Fruit fly (Drosophila melanogaster) whole organism, wandering third instar larva: ENCODE results near the gene CG34159.

Experiments
- Abd-B ChIP-seq: fragments of >200 bp; optimal IDR thresholded peaks from 2 replicates; lab custom pipeline; 2017; ENCODE audit warnings: missing biosample characterization, missing genetic modification characterization
- CG32264 ChIP-seq: fragments of 200-800 bp; sonication (Bioruptor generic); optimal IDR thresholded peaks from 2 replicates; lab custom pipeline; 2016; ENCODE audit warnings: missing biosample characterization, missing genetic modification characterization
- CG9705 ChIP-seq: fragments of 200-800 bp; sonication (Bioruptor generic); optimal IDR thresholded peaks from 2 replicates; lab custom pipeline; 2018; ENCODE audit warnings: missing biosample characterization, mild to moderate bottlenecking, missing genetic modification characterization
- CrebA ChIP-seq: fragments of 200-800 bp; sonication (Bioruptor generic); optimal IDR thresholded peaks from 2 replicates; lab custom pipeline; 2016; ENCODE audit warnings: missing biosample characterization, mild to moderate bottlenecking, missing genetic modification characterization, borderline replicate concordance
- Dfd ChIP-seq: fragments of >200 bp; optimal IDR thresholded peaks from 2 replicates; lab custom pipeline; 2017; ENCODE audit warnings: missing biosample characterization, missing genetic modification characterization
- Dif ChIP-seq: fragments of 200-275, 200-300 bp; sonication (Bioruptor generic); optimal IDR thresholded peaks from 2 replicates; lab custom pipeline; 2018; ENCODE audit warnings: missing biosample characterization, missing genetic modification characterization; ENCODE audit not compliant: partially characterized antibody
- GATAd ChIP-seq: sonication (Bioruptor generic); optimal IDR thresholded peaks from 2 replicates; lab custom pipeline; 2016; ENCODE audit warnings: missing biosample characterization, missing genetic modification characterization
- HLH106 ChIP-seq: fragments of 200-800 bp; optimal IDR thresholded peaks from 3 replicates; lab custom pipeline; 2019; ENCODE audit warnings: missing biosample characterization, mild to moderate bottlenecking, missing genetic modification characterization, moderate library complexity
- Hnf4 ChIP-seq: fragments of 200-800 bp; sonication (Bioruptor generic); optimal IDR thresholded peaks from 2 replicates; lab custom pipeline; 2016; ENCODE audit warnings: missing biosample characterization, mild to moderate bottlenecking, missing genetic modification characterization
- Hr78 ChIP-seq: fragments of >200 bp; optimal IDR thresholded peaks from 2 replicates; lab custom pipeline; 2017; ENCODE audit warnings: missing biosample characterization, missing genetic modification characterization
- Hr83 ChIP-seq: fragments of 200-300 bp; sonication (Bioruptor generic); optimal IDR thresholded peaks from 2 replicates; lab custom pipeline; 2016; ENCODE audit warnings: missing biosample characterization, mild to moderate bottlenecking, missing genetic modification characterization, moderate library complexity; ENCODE audit not compliant: poor library complexity, severe bottlenecking
- Jra ChIP-seq: sonication (Bioruptor generic); optimal IDR thresholded peaks from 2 replicates; lab custom pipeline; 2016; ENCODE audit warnings: missing biosample characterization, missing genetic modification characterization
- Mio ChIP-seq: sonication (Bioruptor generic); optimal IDR thresholded peaks from 2 replicates; lab custom pipeline; 2016; ENCODE audit warnings: missing biosample characterization, missing genetic modification characterization
- Myc ChIP-seq: fragments of >200 bp; optimal IDR thresholded peaks from 2 replicates; lab custom pipeline; 2017
- N ChIP-seq: fragments of >200 bp; optimal IDR thresholded peaks from 2 replicates; lab custom pipeline; 2018; ENCODE audit warnings: missing biosample characterization, missing external identifiers, missing genetic modification characterization
- OdsH ChIP-seq: fragments of 200-800 bp; sonication (Bioruptor generic); optimal IDR thresholded peaks from 2 replicates; lab custom pipeline; 2016; ENCODE audit warnings: missing biosample characterization, mild to moderate bottlenecking, missing genetic modification characterization
- Rel ChIP-seq, 2 experiments: fragments of 200-800 bp; sonication (Bioruptor generic) in 1 of 2; optimal IDR thresholded peaks; 2 replicates in 1 of 2; 3 replicates in 1 of 2; lab custom pipeline; 2016 to 2019; ENCODE audit warnings: mild to moderate bottlenecking in 2 of 2, missing biosample characterization in 2 of 2, missing genetic modification characterization in 2 of 2, moderate library complexity in 1 of 2
- Sp1 ChIP-seq: fragments of 200-800 bp; sonication (Bioruptor generic); optimal IDR thresholded peaks from 3 replicates; lab custom pipeline; 2019; ENCODE audit warnings: missing biosample characterization, mild to moderate bottlenecking, missing genetic modification characterization, moderate library complexity
- Vsx2 ChIP-seq: fragments of 200-300, 225-300 bp; sonication (Bioruptor generic); optimal IDR thresholded peaks from 2 replicates; lab custom pipeline; 2018; ENCODE audit warnings: missing biosample characterization, missing genetic modification characterization; ENCODE audit not compliant: partially characterized antibody
- br ChIP-seq: fragments of 200-800 bp; sonication (Bioruptor generic); optimal IDR thresholded peaks from 2 replicates; lab custom pipeline; 2016; ENCODE audit warnings: missing biosample characterization, missing genetic modification characterization
- brk ChIP-seq: fragments of 200-800 bp; sonication (Bioruptor generic); optimal IDR thresholded peaks from 2 replicates; lab custom pipeline; 2016; ENCODE audit warnings: missing biosample characterization, mild to moderate bottlenecking, missing genetic modification characterization
- dl ChIP-seq, 2 experiments: fragments of 175-275, 200-275 bp in 1 of 2; fragments of 200-275 bp in 1 of 2; sonication (Bioruptor generic); optimal IDR thresholded peaks; lab custom pipeline; 2018; ENCODE audit warnings: mild to moderate bottlenecking in 2 of 2, missing biosample characterization in 2 of 2, missing genetic modification characterization in 2 of 2, moderate library complexity in 2 of 2; ENCODE audit not compliant: partially characterized antibody in 2 of 2, insufficient read depth in 1 of 2
- dmrt93B ChIP-seq: fragments of 200-800 bp; sonication (Bioruptor generic); optimal IDR thresholded peaks from 2 replicates; lab custom pipeline; 2018; ENCODE audit warnings: missing biosample characterization, mild to moderate bottlenecking, missing genetic modification characterization
- dsf ChIP-seq: sonication (Bioruptor generic); optimal IDR thresholded peaks from 2 replicates; lab custom pipeline; 2016; ENCODE audit warnings: missing biosample characterization, missing genetic modification characterization, borderline replicate concordance
- ey ChIP-seq: fragments of 200-800 bp; sonication (Bioruptor generic); optimal IDR thresholded peaks from 2 replicates; lab custom pipeline; 2016; ENCODE audit warnings: missing biosample characterization, missing genetic modification characterization
- foxo ChIP-seq, 2 experiments: fragments of 200-800 bp; sonication (Bioruptor generic); optimal IDR thresholded peaks; 2 replicates in 1 of 2; 3 replicates in 1 of 2; lab custom pipeline; 2016 to 2017; ENCODE audit warnings: missing biosample characterization in 2 of 2, missing genetic modification characterization in 2 of 2
- fru ChIP-seq: fragments of 200-800 bp; sonication (Bioruptor generic); optimal IDR thresholded peaks from 3 replicates; lab custom pipeline; 2016; ENCODE audit warnings: missing biosample characterization, mild to moderate bottlenecking, missing genetic modification characterization
- h ChIP-seq: fragments of 200-800 bp; sonication (Bioruptor generic); optimal IDR thresholded peaks from 3 replicates; lab custom pipeline; 2016; ENCODE audit warnings: missing biosample characterization, mild to moderate bottlenecking, missing genetic modification characterization
- jim ChIP-seq: fragments of 175-275, 200-325 bp; sonication (Bioruptor generic); optimal IDR thresholded peaks from 2 replicates; lab custom pipeline; 2016; ENCODE audit warnings: missing biosample characterization, mild to moderate bottlenecking, missing genetic modification characterization
- lola ChIP-seq: fragments of >200 bp; optimal IDR thresholded peaks from 2 replicates; lab custom pipeline; 2017; ENCODE audit warnings: missing biosample characterization, missing genetic modification characterization
- pan ChIP-seq: fragments of >200 bp; optimal IDR thresholded peaks from 2 replicates; lab custom pipeline; 2017
- psq ChIP-seq: fragments of 200-800 bp; sonication (Bioruptor generic); optimal IDR thresholded peaks from 3 replicates; lab custom pipeline; 2017; ENCODE audit warnings: missing biosample characterization, mild to moderate bottlenecking, missing genetic modification characterization, moderate library complexity
- rgr ChIP-seq: fragments of 200-800 bp; sonication (Bioruptor generic); optimal IDR thresholded peaks from 3 replicates; lab custom pipeline; 2016; ENCODE audit warnings: missing biosample characterization, mild to moderate bottlenecking, missing genetic modification characterization
- sage ChIP-seq: fragments of 200-800 bp; sonication (Bioruptor generic); optimal IDR thresholded peaks from 2 replicates; lab custom pipeline; 2016; ENCODE audit warnings: missing biosample characterization, mild to moderate bottlenecking, missing genetic modification characterization
- sv ChIP-seq: fragments of 200-800 bp; sonication (Bioruptor generic); optimal IDR thresholded peaks from 3 replicates; lab custom pipeline; 2016; ENCODE audit warnings: missing biosample characterization, missing genetic modification characterization
- tai ChIP-seq: sonication (Bioruptor generic); optimal IDR thresholded peaks from 2 replicates; lab custom pipeline; 2016; ENCODE audit warnings: missing biosample characterization, missing genetic modification characterization
- usp ChIP-seq: fragments of >200 bp; optimal IDR thresholded peaks from 2 replicates; lab custom pipeline; 2017; ENCODE audit warnings: missing biosample characterization, missing genetic modification characterization
- woc ChIP-seq: sonication (Bioruptor generic); optimal IDR thresholded peaks from 2 replicates; lab custom pipeline; 2016; ENCODE audit warnings: missing biosample characterization, mild to moderate bottlenecking, missing genetic modification characterization

CG34159 gene

DNA sequence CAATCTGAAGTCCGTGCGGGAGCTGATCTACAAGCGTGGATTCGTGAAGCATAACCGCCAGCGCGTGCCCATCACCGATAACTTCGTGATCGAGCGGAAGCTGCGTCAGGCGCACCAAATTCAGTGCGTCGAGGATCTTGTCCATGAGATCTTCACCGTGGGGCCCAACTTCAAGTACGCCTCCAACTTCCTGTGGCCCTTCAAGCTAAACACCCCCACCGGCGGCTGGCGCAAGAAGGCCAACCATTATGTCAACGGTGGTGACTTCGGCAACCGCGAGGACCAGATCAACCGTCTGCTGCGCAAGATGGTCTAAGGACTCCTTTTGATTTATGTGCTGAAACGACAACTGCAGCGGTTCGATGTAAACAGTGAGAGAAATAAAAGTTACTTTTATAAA is 2.4 kb downstream of the CG34159 start:
- no peak for TF ChIP-seq pan (lab: Kevin White, UChicago)
- no peak for TF ChIP-seq foxo (GFP tag; optimal IDR thresholded peaks at IDR 0.05; lab: Kevin White, UChicago)

DNA sequence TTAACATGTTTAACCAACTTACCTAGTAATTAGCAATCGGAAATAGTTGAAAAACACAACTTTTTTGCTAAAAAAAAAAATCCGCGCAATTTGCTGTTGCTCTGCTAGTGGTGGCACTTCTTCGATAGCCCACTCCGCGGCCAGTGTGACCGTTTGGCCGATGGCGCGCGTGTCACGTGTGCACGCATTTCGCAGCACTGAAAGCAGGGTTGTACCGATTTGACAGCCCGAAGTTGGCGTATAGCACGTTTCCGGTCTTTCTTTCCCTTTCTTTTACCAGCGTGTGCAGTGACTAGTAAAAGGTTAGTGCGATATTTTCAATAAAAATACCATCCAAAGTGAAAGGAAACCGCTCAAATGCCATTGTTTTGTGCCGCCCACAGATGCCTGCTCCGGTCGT is 3.3 kb downstream of the CG34159 start, which contains the start of the genes Ripalpha and RpL7:
TSS of gene Ripalpha (minus strand) at position 128 of the 400 bp plus-strand sequence.
TSS of gene RpL7 (plus strand) at position 158 of the 400 bp plus-strand sequence.
- TF ChIP-seq N (GFP tag; lab: Kevin White, UChicago), result no peak
- peak; percentile 95 for TF ChIP-seq Sp1 (GFP tag; lab: Kevin White, UChicago)
- TF ChIP-seq Dif, result peak; percentile 71
- TF ChIP-seq OdsH, result peak; percentile 96
- peak; percentile 100 for TF ChIP-seq Hr83 (GFP tag; lab: Kevin White, UChicago)
- TF ChIP-seq usp (GFP tag; lab: Kevin White, UChicago), result no peak
- peak; percentile 89 for TF ChIP-seq ey (GFP tag; lab: Kevin White, UChicago)
- peak; percentile 98 for TF ChIP-seq br (GFP tag; lab: Kevin White, UChicago)
- peak; percentile 77 for TF ChIP-seq Myc (lab: Kevin White, UChicago)
- TF ChIP-seq tai (GFP tag; lab: Kevin White, UChicago), result peak; percentile 62
- TF ChIP-seq dsf (GFP tag; lab: Kevin White, UChicago), result peak; percentile 88
- peak; percentile 89 for TF ChIP-seq Vsx2 (GFP tag; lab: Kevin White, UChicago)
- TF ChIP-seq dmrt93B (GFP tag; lab: Kevin White, UChicago), result peak; percentile 99
- TF ChIP-seq rgr, result peak; percentile 99
- TF ChIP-seq CG32264 (GFP tag; lab: Kevin White, UChicago), result peak; percentile 93
- TF ChIP-seq woc (GFP tag; lab: Kevin White, UChicago), result peak; percentile 71
- TF ChIP-seq Rel (GFP tag; optimal IDR thresholded peaks at IDR 0.05; lab: Kevin White, UChicago), result peak; percentile 58
- peak; percentile 81 for TF ChIP-seq Rel (tag; optimal IDR thresholded peaks at IDR 0.05; lab: Kevin White, UChicago)
- TF ChIP-seq h (GFP tag; lab: Kevin White, UChicago), result peak; percentile 98
- TF ChIP-seq dl (GFP tag; optimal IDR thresholded peaks at IDR 0.05; lab: Kevin White, UChicago; ENCODE audit: insufficient read depth in 1 of 2, partially characterized antibody in 2 of 2), result no peak
- peak; percentile 96 for TF ChIP-seq Hnf4 (GFP tag; lab: Kevin White, UChicago)
- peak; percentile 87 for TF ChIP-seq brk
- peak; percentile 88 for TF ChIP-seq sage
- no peak for TF ChIP-seq Hr78 (GFP tag; lab: Kevin White, UChicago)
- no peak for TF ChIP-seq CrebA (GFP tag; lab: Kevin White, UChicago)
- peak; percentile 52 to 97 for TF ChIP-seq foxo (GFP tag; optimal IDR thresholded peaks at IDR 0.05; lab: Kevin White, UChicago)
- no peak for TF ChIP-seq pan (lab: Kevin White, UChicago)
- peak; percentile 85 for TF ChIP-seq psq (GFP tag; lab: Kevin White, UChicago)
- TF ChIP-seq fru, result peak; percentile 86
- peak; percentile 91 for TF ChIP-seq Mio (GFP tag; lab: Kevin White, UChicago)
- TF ChIP-seq jim (GFP tag; lab: Kevin White, UChicago), result peak; percentile 2
- TF ChIP-seq lola, result no peak
- TF ChIP-seq CG9705 (GFP tag; lab: Kevin White, UChicago), result peak; percentile 97
- peak; percentile 91 for TF ChIP-seq HLH106 (tag; lab: Kevin White, UChicago)
- no peak for TF ChIP-seq Dfd (GFP tag; lab: Kevin White, UChicago)
- TF ChIP-seq GATAd (GFP tag; lab: Kevin White, UChicago), result peak; percentile 80
- TF ChIP-seq Jra (GFP tag; lab: Kevin White, UChicago), result peak; percentile 89
- TF ChIP-seq Abd-B (GFP tag; lab: Kevin White, UChicago), result no peak
- peak; percentile 98 for TF ChIP-seq sv
- TF ChIP-seq, all 38 proteins: peak for 29

DNA sequence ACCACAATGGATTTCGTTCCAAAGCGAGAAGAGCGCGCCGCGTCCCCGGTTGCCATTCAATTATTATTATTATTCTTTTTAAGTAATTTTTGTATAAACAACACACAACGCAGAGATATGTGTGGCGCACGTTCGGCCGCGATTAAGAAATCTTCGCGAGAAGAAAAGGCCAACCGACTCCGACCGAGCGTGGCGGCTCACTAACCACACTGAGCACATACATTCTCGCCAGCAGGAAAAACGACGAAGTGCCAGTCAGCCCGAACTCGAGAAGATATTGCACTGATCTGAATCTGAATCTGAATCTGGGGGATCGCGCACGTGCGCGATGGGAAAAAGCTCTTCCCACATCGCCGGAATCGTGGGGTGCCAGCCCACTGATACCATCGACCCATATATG is 5.2 kb downstream of the CG34159 start, which contains the start of gene Sur:
TSS of gene Sur (minus strand) at position 207 of the 400 bp plus-strand sequence.
- TF ChIP-seq Sp1 (GFP tag; lab: Kevin White, UChicago), result no peak
- no peak for TF ChIP-seq Hr83 (GFP tag; lab: Kevin White, UChicago)
- no peak for TF ChIP-seq dl (GFP tag; optimal IDR thresholded peaks at IDR 0.05; lab: Kevin White, UChicago; ENCODE audit: insufficient read depth in 1 of 2, partially characterized antibody in 2 of 2)
